Fruit fly (Drosophila melanogaster): ENCODE measurements around the gene Actn.
A peak's percentile ranks its signal among the peaks of the same experiment; 100 is the strongest.

The Actn gene

dm6 chrX:2041981-2042847 lies at the start of gene Actn, which contains the start of gene usp:
Actn (minus strand) TSS chrX:2042311.
usp (minus strand) TSS chrX:2042311.
- no peak for TF ChIP-seq CG8478 (optimal IDR thresholded peaks at IDR 0.05)
- no peak for TF ChIP-seq CTCF (optimal IDR thresholded peaks at IDR 0.05)

dm6 chrX:2089812-2090211 lies 47.7 kb upstream of the Actn start:
- TF ChIP-seq CTCF (optimal IDR thresholded peaks at IDR 0.05), result no peak
- TF ChIP-seq CG8478 (optimal IDR thresholded peaks at IDR 0.05), result no peak

- TF ChIP-seq CG8478 (optimal IDR thresholded peaks at IDR 0.05) (no peak), CTCF (optimal IDR thresholded peaks at IDR 0.05) (no peak)
These were observed 46.7 kb upstream of the Actn start for dm6 chrX:2088798-2089197.

- TF ChIP-seq CG8478 (optimal IDR thresholded peaks at IDR 0.05) (no peak), CTCF (optimal IDR thresholded peaks at IDR 0.05) (no peak)
These were observed 45.4 kb upstream of the Actn start for dm6 chrX:2087501-2087900.

- TF ChIP-seq CTCF (optimal IDR thresholded peaks at IDR 0.05) (no peak), CG8478 (optimal IDR thresholded peaks at IDR 0.05) (no peak)
These were observed 41.6 kb upstream of the Actn start for dm6 chrX:2083678-2084162.

- TF ChIP-seq CTCF (optimal IDR thresholded peaks at IDR 0.05), result no peak
- no peak for TF ChIP-seq CG8478 (optimal IDR thresholded peaks at IDR 0.05)
These were observed 41.0 kb upstream of the Actn start for dm6 chrX:2083109-2083508.

- TF ChIP-seq CG8478 (optimal IDR thresholded peaks at IDR 0.05) (no peak), CTCF (optimal IDR thresholded peaks at IDR 0.05) (no peak)
These were observed 39.8 kb upstream of the Actn start for dm6 chrX:2081848-2082365.

- TF ChIP-seq CG8478 (optimal IDR thresholded peaks at IDR 0.05) (no peak), CTCF (optimal IDR thresholded peaks at IDR 0.05) (peak; percentile 57 to 65)
These were observed 38.3 kb upstream of the Actn start, which contains the start of the genes CG16903 and Unc-76 for dm6 chrX:2080367-2080927. CG16903 (minus strand) TSS chrX:2080405. Unc-76 (plus strand) TSS chrX:2080610.

dm6 chrX:2076412-2077357 lies 34.6 kb upstream of the Actn start, which contains the start of gene CG4025:
CG4025 (plus strand) TSS chrX:2076966.
- TF ChIP-seq CG8478 (optimal IDR thresholded peaks at IDR 0.05) (no peak), CTCF (optimal IDR thresholded peaks at IDR 0.05) (no peak)

- TF ChIP-seq CG8478 (optimal IDR thresholded peaks at IDR 0.05) (no peak), CTCF (optimal IDR thresholded peaks at IDR 0.05) (no peak)
These were observed 33.8 kb upstream of the Actn start, which contains the start of gene CG4045 for dm6 chrX:2075846-2076377. CG4045 (minus strand) TSS chrX:2075900.

- TF ChIP-seq CG8478 (optimal IDR thresholded peaks at IDR 0.05) (no peak), CTCF (optimal IDR thresholded peaks at IDR 0.05) (no peak)
These were observed 31.2 kb upstream of the Actn start, which contains the start of gene CG4199 for dm6 chrX:2073325-2073724. CG4199 (minus strand) TSS chrX:2073483.

dm6 chrX:2071878-2072817 lies 30.0 kb upstream of the Actn start, which contains the start of gene Rtca:
Rtca (plus strand) TSS chrX:2072413.
- no peak for TF ChIP-seq CTCF (optimal IDR thresholded peaks at IDR 0.05)
- no peak for TF ChIP-seq CG8478 (optimal IDR thresholded peaks at IDR 0.05)

- no peak for TF ChIP-seq CTCF (optimal IDR thresholded peaks at IDR 0.05)
- no peak for TF ChIP-seq CG8478 (optimal IDR thresholded peaks at IDR 0.05)
These were observed 28.6 kb upstream of the Actn start for dm6 chrX:2070708-2071063.
